Worm (Caenorhabditis elegans) whole organism, L4 larva: ENCODE data around the gene Y116A8C.30.

Source experiments
- Y5F2A.4 ChIP-seq: fragments of 200-800 bp; sonication (Bioruptor generic); optimal IDR thresholded peaks from 2 replicates; lab custom pipeline; 2018; ENCODE audit warnings: mild to moderate bottlenecking, missing genetic modification characterization, missing compliant biosample characterization
- fkh-10 ChIP-seq: fragments of 150-350 bp; optimal IDR thresholded peaks from 2 replicates; lab custom pipeline; 2014; ENCODE audit warnings: missing biosample characterization, missing genetic modification reagents, missing genetic modification characterization
- mdl-1 ChIP-seq, 2 experiments: fragments of 150-350 bp in 1 of 2; sonication (generic microtip) in 1 of 2; optimal IDR thresholded peaks; 2 replicates each; lab custom pipeline; 2014 to 2017; ENCODE audit warnings: missing biosample characterization in 2 of 2, missing genetic modification characterization in 2 of 2

DNA sequence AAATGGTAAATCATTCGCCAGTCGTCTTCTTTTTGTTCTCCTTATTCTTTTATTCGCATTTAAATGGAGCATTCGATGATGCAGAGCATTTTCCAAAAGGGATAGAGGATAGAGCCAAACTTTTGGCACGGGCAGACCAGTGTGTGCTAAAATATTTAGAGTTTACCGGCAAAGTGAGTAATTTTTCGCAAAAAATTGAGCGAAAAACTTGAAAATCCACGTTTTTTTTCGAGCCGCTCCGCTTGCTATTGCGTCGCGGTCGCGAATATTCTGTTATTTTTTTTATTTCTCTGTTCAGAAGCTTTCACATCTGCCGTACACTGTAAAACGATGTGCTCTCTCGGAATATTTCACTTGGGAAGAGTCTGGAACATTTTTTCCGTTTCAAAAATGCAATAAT is 14.7 kb downstream of the Y116A8C.30 start, which contains the start of gene Y116A8C.43:
- TF ChIP-seq fkh-10 (no peak), Y5F2A.4 (no peak), mdl-1 (tag; optimal IDR thresholded peaks at IDR 0.05; lab: Kevin White, UChicago) (no peak)
